Worm (Caenorhabditis elegans) whole organism, young adult: ENCODE data around the gene F57C2.4.

Source experiments
- F52B5.7 ChIP-seq: sonication (generic microtip); optimal IDR thresholded peaks from 2 replicates; lab custom pipeline; 2016; ENCODE audit warnings: mild to moderate bottlenecking, missing genetic modification characterization, missing compliant biosample characterization
- rcor-1 ChIP-seq: fragments of 200-800 bp; sonication (Bioruptor generic); IDR thresholded peaks from 2 replicates; pipeline ENCODE4 v1.3.6; 2022; ENCODE audit warnings: missing genetic modification reagents, missing genetic modification characterization, missing compliant biosample characterization

ce11 chrII:14483813-14484212, 41.3 kb upstream of the F57C2.4 start:
- no peak for TF ChIP-seq F52B5.7 (tag; lab: Kevin White, UChicago)
- TF ChIP-seq rcor-1 = no peak
